Worm (Caenorhabditis elegans) whole organism, young adult: ENCODE measurements around the gene tab-1.

Experiments used
- C17E4.6 ChIP-seq: fragments of 200-800 bp; sonication (Bioruptor generic); IDR thresholded peaks from 2 replicates; pipeline ENCODE4 v1.3.6; 2022; ENCODE audit warnings: missing genetic modification reagents, missing genetic modification characterization, missing compliant biosample characterization
- F22D6.2 ChIP-seq: sonication (generic microtip); optimal IDR thresholded peaks from 2 replicates; lab custom pipeline; 2016; ENCODE audit warnings: mild to moderate bottlenecking, missing genetic modification characterization, missing compliant biosample characterization
- F57A8.1 ChIP-seq: fragments of 200-800 bp; sonication (Bioruptor generic); optimal IDR thresholded peaks from 2 replicates; lab custom pipeline; 2018; ENCODE audit warnings: mild to moderate bottlenecking, missing genetic modification characterization, moderate library complexity, missing compliant biosample characterization
- F57C9.4 ChIP-seq: sonication (generic microtip); optimal IDR thresholded peaks from 2 replicates; lab custom pipeline; 2017; ENCODE audit warnings: mild to moderate bottlenecking, missing genetic modification characterization, missing compliant biosample characterization
- K12H6.12 ChIP-seq: fragments of 200-800 bp; sonication (Bioruptor generic); optimal IDR thresholded peaks from 2 replicates; lab custom pipeline; 2018; ENCODE audit warnings: mild to moderate bottlenecking, missing genetic modification characterization, missing compliant biosample characterization
- Y67H2A.10 ChIP-seq: fragments of 200-800 bp; sonication (Bioruptor generic); conservative IDR thresholded peaks from 2 replicates; pipeline ENCODE4 v1.3.6; 2022; ENCODE audit warnings: missing genetic modification reagents, missing genetic modification characterization, missing compliant biosample characterization
- aptf-2 ChIP-seq: fragments of 200-800 bp; sonication (Bioruptor generic); conservative IDR thresholded peaks from 2 replicates; pipeline ENCODE4 v1.3.6; 2022; ENCODE audit warnings: missing genetic modification reagents, missing genetic modification characterization, missing compliant biosample characterization
- attf-5 ChIP-seq: fragments of 200-800 bp; sonication (Bioruptor generic); optimal IDR thresholded peaks from 2 replicates; lab custom pipeline; 2018; ENCODE audit warnings: mild to moderate bottlenecking, missing genetic modification characterization, missing compliant biosample characterization
- ceh-79 ChIP-seq: sonication (generic microtip); optimal IDR thresholded peaks from 2 replicates; lab custom pipeline; 2017; ENCODE audit warnings: mild to moderate bottlenecking, missing genetic modification characterization, missing compliant biosample characterization
- ceh-91 ChIP-seq: fragments of 200-800 bp; sonication (Bioruptor generic); IDR thresholded peaks from 2 replicates; pipeline ENCODE4 v1.3.6; 2022; ENCODE audit warnings: missing genetic modification reagents, missing genetic modification characterization, missing compliant biosample characterization
- chd-7 ChIP-seq: sonication (generic microtip); optimal IDR thresholded peaks from 2 replicates; lab custom pipeline; 2016; ENCODE audit warnings: mild to moderate bottlenecking, missing genetic modification characterization, moderate library complexity, missing compliant biosample characterization
- die-1 ChIP-seq: sonication (generic microtip); optimal IDR thresholded peaks from 2 replicates; lab custom pipeline; 2016; ENCODE audit warnings: missing genotype, mild to moderate bottlenecking, missing genetic modification characterization, missing compliant biosample characterization
- dpl-1 ChIP-seq: fragments of 150-350 bp; optimal IDR thresholded peaks from 2 replicates; lab custom pipeline; 2014; ENCODE audit warnings: missing biosample characterization, missing genetic modification reagents, missing genetic modification characterization
- efl-1 ChIP-seq: fragments of 150-350 bp; optimal IDR thresholded peaks from 2 replicates; lab custom pipeline; 2014; ENCODE audit warnings: missing biosample characterization, missing genetic modification reagents, missing genetic modification characterization
- egl-18 ChIP-seq: fragments of 200-800 bp; sonication (Bioruptor generic); IDR thresholded peaks from 2 replicates; pipeline ENCODE4 v1.3.6; 2022; ENCODE audit warnings: missing genetic modification reagents, missing genetic modification characterization, missing compliant biosample characterization
- ekl-4 ChIP-seq: fragments of 200-800 bp; sonication (Bioruptor generic); IDR thresholded peaks from 2 replicates; pipeline ENCODE4 v1.3.6; 2022; ENCODE audit warnings: missing genetic modification reagents, missing genetic modification characterization, missing compliant biosample characterization
- gei-17 ChIP-seq: fragments of 200-800 bp; sonication (Bioruptor generic); optimal IDR thresholded peaks from 2 replicates; lab custom pipeline; 2018; ENCODE audit warnings: mild to moderate bottlenecking, missing genetic modification characterization, missing compliant biosample characterization
- hlh-12 ChIP-seq: sonication (generic microtip); optimal IDR thresholded peaks from 2 replicates; lab custom pipeline; 2016; ENCODE audit warnings: missing genetic modification characterization, missing compliant biosample characterization
- hmg-1.2 ChIP-seq: fragments of 200-800 bp; sonication (Bioruptor generic); IDR thresholded peaks from 2 replicates; pipeline ENCODE4 v1.3.6; 2022; ENCODE audit warnings: missing genetic modification reagents, missing genetic modification characterization, missing compliant biosample characterization
- hsf-1 ChIP-seq: fragments of 200-800 bp; sonication (Bioruptor generic); IDR thresholded peaks from 2 replicates; pipeline ENCODE4 v1.3.6; 2022; ENCODE audit warnings: missing genetic modification reagents, missing genetic modification characterization, missing compliant biosample characterization
- lin-40 ChIP-seq: sonication (generic microtip); optimal IDR thresholded peaks from 2 replicates; lab custom pipeline; 2016; ENCODE audit warnings: missing genetic modification characterization, mild to moderate bottlenecking, missing compliant biosample characterization, missing genotype, missing genetic modification reagents
- lsy-27 ChIP-seq: sonication (generic microtip); optimal IDR thresholded peaks from 2 replicates; lab custom pipeline; 2017; ENCODE audit warnings: missing genetic modification characterization, mild to moderate bottlenecking, missing compliant biosample characterization, antibody characterized with exemption, missing genotype, borderline replicate concordance; ENCODE audit not compliant: insufficient read depth
- nfya-2 ChIP-seq: fragments of 200-800 bp; sonication (Bioruptor generic); IDR thresholded peaks from 2 replicates; pipeline ENCODE4 v1.3.6; 2022; ENCODE audit warnings: missing genetic modification reagents, missing genetic modification characterization, missing compliant biosample characterization
- pbrm-1 ChIP-seq: fragments of 200-800 bp; sonication (Bioruptor generic); IDR thresholded peaks from 2 replicates; pipeline ENCODE4 v1.3.6; 2022; ENCODE audit warnings: missing genetic modification reagents, missing genetic modification characterization, missing compliant biosample characterization
- pha-4 ChIP-seq: fragments of 150-350 bp; sonication (generic microtip); optimal IDR thresholded peaks from 2 replicates; lab custom pipeline; 2014; ENCODE audit warnings: missing biosample characterization, missing genetic modification reagents, missing genetic modification characterization
- rpc-1 ChIP-seq, 2 experiments: fragments of 150-350 bp in 1 of 2; sonication (generic microtip) in 1 of 2; optimal IDR thresholded peaks; 2 replicates each; lab custom pipeline; 2014 to 2018; ENCODE audit warnings: missing biosample characterization in 1 of 2, missing genetic modification characterization in 1 of 2, missing genetic modification reagents in 1 of 2, missing genotype in 1 of 2
- snpc-1.1 ChIP-seq: sonication (generic microtip); optimal IDR thresholded peaks from 2 replicates; lab custom pipeline; 2017; ENCODE audit warnings: missing genetic modification characterization, mild to moderate bottlenecking, missing compliant biosample characterization, antibody characterized with exemption, moderate library complexity, missing genotype, missing genetic modification reagents; ENCODE audit not compliant: insufficient read depth
- snpc-3.4 ChIP-seq: sonication (generic microtip); optimal IDR thresholded peaks from 2 replicates; lab custom pipeline; 2017; ENCODE audit warnings: missing genetic modification characterization, mild to moderate bottlenecking, missing compliant biosample characterization, antibody characterized with exemption, moderate library complexity, missing genotype, missing genetic modification reagents
- sptf-2 ChIP-seq: fragments of 200-800 bp; sonication (Bioruptor generic); optimal IDR thresholded peaks from 2 replicates; lab custom pipeline; 2018; ENCODE audit warnings: mild to moderate bottlenecking, missing genetic modification characterization, missing compliant biosample characterization
- tlf-1 ChIP-seq: fragments of 200-800 bp; sonication (Bioruptor generic); optimal IDR thresholded peaks from 2 replicates; lab custom pipeline; 2018; ENCODE audit warnings: mild to moderate bottlenecking, missing genetic modification characterization, missing compliant biosample characterization
- xnd-1 ChIP-seq: sonication (generic microtip); optimal IDR thresholded peaks from 2 replicates; lab custom pipeline; 2016; ENCODE audit warnings: missing genotype, missing genetic modification reagents, missing genetic modification characterization, missing compliant biosample characterization
- ztf-25 ChIP-seq: fragments of 200-800 bp; sonication (Bioruptor generic); IDR thresholded peaks from 2 replicates; pipeline ENCODE4 v1.3.6; 2022; ENCODE audit warnings: missing genetic modification reagents, missing genetic modification characterization, missing compliant biosample characterization

Gene tab-1

ce11 chrII:6803024-6803423 is at the start of gene tab-1:
Gene tab-1, plus strand, starts transcription at chrII:6803324.
- TF ChIP-seq gei-17 (GFP tag; lab: Kevin White, UChicago), result no peak
- no peak for TF ChIP-seq nfya-2 (GFP tag; lab: Robert Waterston, UW)
- no peak for TF ChIP-seq pbrm-1 (GFP tag; lab: Robert Waterston, UW)
- no peak for TF ChIP-seq hmg-1.2 (GFP tag; lab: Robert Waterston, UW)
- no peak for TF ChIP-seq ztf-25 (GFP tag; lab: Robert Waterston, UW)
- TF ChIP-seq hsf-1 (GFP tag; lab: Robert Waterston, UW), result no peak
- TF ChIP-seq snpc-3.4, result no peak
- TF ChIP-seq sptf-2 (GFP tag; lab: Kevin White, UChicago), result no peak
- TF ChIP-seq chd-7 (tag; lab: Kevin White, UChicago), result no peak
- no peak for TF ChIP-seq egl-18
- no peak for TF ChIP-seq die-1 (tag; lab: Kevin White, UChicago)
- no peak for TF ChIP-seq aptf-2 (GFP tag; lab: Robert Waterston, UW)
- TF ChIP-seq ceh-91, result no peak
- TF ChIP-seq, all 124 proteins: peak for 0

- TF ChIP-seq C17E4.6 (GFP tag; lab: Robert Waterston, UW) (no peak), pha-4 (no peak), snpc-3.4 (no peak), tlf-1 (no peak), attf-5 (GFP tag; lab: Kevin White, UChicago) (no peak), hsf-1 (GFP tag; lab: Robert Waterston, UW) (no peak), xnd-1 (no peak), sptf-2 (GFP tag; lab: Kevin White, UChicago) (no peak), lsy-27 (tag; lab: Kevin White, UChicago) (no peak), dpl-1 (no peak), snpc-1.1 (tag; lab: Kevin White, UChicago) (no peak), lin-40 (no peak), F57C9.4 (tag; lab: Kevin White, UChicago) (no peak)
Observed at ce11 chrII:6754671-6755224, 48.4 kb upstream of the tab-1 start, which contains the start of the genes srx-95 and fis-1. Gene srx-95, minus strand, starts transcription at chrII:6754771. Gene fis-1, plus strand, starts transcription at chrII:6755174.

ce11 chrII:6756232-6756631 is 46.9 kb upstream of the tab-1 start, which contains the start of gene F41G3.3:
Gene F41G3.3, plus strand, starts transcription at chrII:6756532.
- TF ChIP-seq K12H6.12 (tag; lab: Kevin White, UChicago), result no peak
- TF ChIP-seq F57C9.4 (tag; lab: Kevin White, UChicago), result no peak
- no peak for TF ChIP-seq hlh-12 (tag; lab: Kevin White, UChicago)
- no peak for TF ChIP-seq Y67H2A.10 (GFP tag; lab: Robert Waterston, UW)
- no peak for TF ChIP-seq ekl-4 (GFP tag; lab: Robert Waterston, UW)
- TF ChIP-seq C17E4.6 (GFP tag; lab: Robert Waterston, UW), result no peak
- TF ChIP-seq hsf-1 (GFP tag; lab: Robert Waterston, UW), result no peak
- no peak for TF ChIP-seq ceh-79 (tag; lab: Kevin White, UChicago)
- no peak for TF ChIP-seq F57A8.1 (GFP tag; lab: Kevin White, UChicago)
- TF ChIP-seq snpc-1.1 (tag; lab: Kevin White, UChicago), result no peak
- TF ChIP-seq rpc-1 (optimal IDR thresholded peaks at IDR 0.05; lab: Kevin White, UChicago), result no peak
- no peak for TF ChIP-seq rpc-1 (tag; optimal IDR thresholded peaks at IDR 0.05; lab: Kevin White, UChicago)
- TF ChIP-seq F22D6.2 (tag; lab: Kevin White, UChicago), result no peak

ce11 chrII:6764734-6765133 is 38.4 kb upstream of the tab-1 start, which contains the start of gene nlp-50:
Gene nlp-50, plus strand, starts transcription at chrII:6765034.
- TF ChIP-seq efl-1 (GFP tag; lab: Kevin White, UChicago), result no peak
- TF ChIP-seq, all 124 proteins: peak for 0
